Fruit fly (Drosophila melanogaster) whole organism, embryonic: ENCODE results near the gene CG32259.

ENCODE experiments used
- BtbVII ChIP-seq: fragments of 200-800 bp; sonication (Bioruptor generic); optimal IDR thresholded peaks from 3 replicates; lab custom pipeline; 2017; ENCODE audit warnings: missing biosample characterization, mild to moderate bottlenecking, missing genetic modification characterization
- CG10366 ChIP-seq: fragments of 200-800 bp; sonication (Bioruptor generic); IDR thresholded peaks from 2 replicates; pipeline ENCODE4 v1.3.6; 2022; ENCODE audit warnings: missing biosample characterization, missing genetic modification characterization
- CG12299 ChIP-seq: fragments of 200-800 bp; sonication (Bioruptor generic); optimal IDR thresholded peaks from 2 replicates; lab custom pipeline; 2018; ENCODE audit warnings: missing biosample characterization, mild to moderate bottlenecking, missing genetic modification characterization
- CG1233 ChIP-seq: fragments of 200-800 bp; sonication (Bioruptor generic); optimal IDR thresholded peaks from 4 replicates; lab custom pipeline; 2018; ENCODE audit warnings: missing biosample characterization, mild to moderate bottlenecking, missing genetic modification characterization
- CG1647 ChIP-seq: fragments of 200-800 bp; sonication (Bioruptor generic); optimal IDR thresholded peaks from 3 replicates; lab custom pipeline; 2016; ENCODE audit warnings: missing biosample characterization, missing genetic modification characterization
- CG2875 ChIP-seq: fragments of 200-800 bp; sonication (Bioruptor generic); optimal IDR thresholded peaks from 2 replicates; lab custom pipeline; 2017; ENCODE audit warnings: missing biosample characterization, mild to moderate bottlenecking, missing genetic modification characterization, missing genetic modification reagents
- CG32767 ChIP-seq: fragments of 200-800 bp; sonication (Bioruptor generic); IDR thresholded peaks from 2 replicates; pipeline ENCODE4 v1.3.6; 2022; ENCODE audit warnings: missing biosample characterization, missing genetic modification characterization
- CG4328 ChIP-seq: fragments of 200-800 bp; sonication (Bioruptor generic); optimal IDR thresholded peaks from 3 replicates; lab custom pipeline; 2017; ENCODE audit warnings: missing biosample characterization, missing genetic modification reagents, missing genetic modification characterization
- CG4617 ChIP-seq: fragments of 200-800 bp; sonication (Bioruptor generic); optimal IDR thresholded peaks from 3 replicates; lab custom pipeline; 2016; ENCODE audit warnings: missing biosample characterization, missing genetic modification characterization, borderline replicate concordance
- CG4707 ChIP-seq: fragments of 200-800 bp; sonication (Bioruptor generic); optimal IDR thresholded peaks from 2 replicates; lab custom pipeline; 2018; ENCODE audit warnings: missing biosample characterization, mild to moderate bottlenecking, missing genetic modification characterization, moderate library complexity
- CG5180 ChIP-seq: fragments of 200-800 bp; sonication (Bioruptor generic); optimal IDR thresholded peaks from 3 replicates; lab custom pipeline; 2017; ENCODE audit warnings: missing biosample characterization, missing genetic modification characterization, mild to moderate bottlenecking, moderate library complexity, missing genetic modification reagents
- CG6272 ChIP-seq: fragments of 200-800 bp; sonication (Bioruptor generic); IDR thresholded peaks from 2 replicates; pipeline ENCODE4 v1.3.6; 2022; ENCODE audit warnings: missing biosample characterization, missing genetic modification characterization
- CG7357 ChIP-seq: fragments of 200-800 bp; sonication (Bioruptor generic); IDR thresholded peaks from 3 replicates; pipeline ENCODE4 v1.3.6; 2022; ENCODE audit warnings: missing biosample characterization, missing genetic modification characterization
- CG7745 ChIP-seq: fragments of 200-800 bp; sonication (Bioruptor generic); optimal IDR thresholded peaks from 2 replicates; lab custom pipeline; 2018; ENCODE audit warnings: missing biosample characterization, mild to moderate bottlenecking, missing genetic modification characterization, moderate library complexity
- CG9876 ChIP-seq: fragments of 200-800 bp; sonication (Bioruptor generic); optimal IDR thresholded peaks from 2 replicates; lab custom pipeline; 2016; ENCODE audit warnings: missing biosample characterization, missing genetic modification characterization
- Dad ChIP-seq: fragments of 200-800 bp; sonication (Bioruptor generic); optimal IDR thresholded peaks from 3 replicates; lab custom pipeline; 2016; ENCODE audit warnings: missing biosample characterization, missing genetic modification characterization
- Doc3 ChIP-seq: fragments of 200-800 bp; sonication (Bioruptor generic); IDR thresholded peaks from 3 replicates; pipeline ENCODE4 v1.3.6; 2022; ENCODE audit warnings: missing biosample characterization, missing genetic modification characterization; ENCODE audit not compliant: partially characterized antibody
- H2.0 ChIP-seq: fragments of 200-800 bp; sonication (Bioruptor generic); IDR thresholded peaks from 2 replicates; pipeline ENCODE4 v1.3.6; 2022; ENCODE audit warnings: missing biosample characterization, missing genetic modification characterization
- Hand ChIP-seq: fragments of 200-800 bp; sonication (Bioruptor generic); optimal IDR thresholded peaks from 2 replicates; lab custom pipeline; 2017; ENCODE audit warnings: mild to moderate bottlenecking, missing biosample characterization, missing genetic modification reagents, missing genetic modification characterization
- HmgZ ChIP-seq: fragments of 200-800 bp; sonication (Bioruptor generic); optimal IDR thresholded peaks from 2 replicates; lab custom pipeline; 2018; ENCODE audit warnings: missing biosample characterization, mild to moderate bottlenecking, missing genetic modification characterization
- MTF-1 ChIP-seq: fragments of 200-800 bp; sonication (Bioruptor generic); optimal IDR thresholded peaks from 2 replicates; lab custom pipeline; 2018; ENCODE audit warnings: missing biosample characterization, mild to moderate bottlenecking, missing genetic modification characterization, borderline replicate concordance
- Nf-YC ChIP-seq: fragments of 200-800 bp; optimal IDR thresholded peaks from 3 replicates; lab custom pipeline; 2019; ENCODE audit warnings: missing biosample characterization, mild to moderate bottlenecking, missing genetic modification characterization, moderate library complexity
- Oaz ChIP-seq: fragments of 200-800 bp; sonication (Bioruptor generic); IDR thresholded peaks from 2 replicates; pipeline ENCODE4 v1.3.6; 2022; ENCODE audit warnings: missing biosample characterization, missing genetic modification characterization
- Oli ChIP-seq: fragments of 200-800 bp; sonication (Bioruptor generic); optimal IDR thresholded peaks from 2 replicates; lab custom pipeline; 2018; ENCODE audit warnings: missing biosample characterization, mild to moderate bottlenecking, missing genetic modification characterization, moderate library complexity
- Optix ChIP-seq: fragments of 200-800 bp; sonication (Bioruptor generic); IDR thresholded peaks from 3 replicates; pipeline ENCODE4 v1.3.6; 2022; ENCODE audit warnings: missing biosample characterization, missing genetic modification characterization
- Rx ChIP-seq: fragments of 200-800 bp; sonication (Bioruptor generic); IDR thresholded peaks from 2 replicates; pipeline ENCODE4 v1.3.6; 2022; ENCODE audit warnings: missing biosample characterization, missing genetic modification characterization
- Scr ChIP-seq: fragments of 200-800 bp; sonication (Bioruptor generic); IDR thresholded peaks from 2 replicates; pipeline ENCODE4 v1.3.6; 2022; ENCODE audit warnings: missing biosample characterization, missing genetic modification characterization; ENCODE audit not compliant: partially characterized antibody
- Taf1 ChIP-seq: fragments of 200-800 bp; sonication (Bioruptor generic); IDR thresholded peaks from 2 replicates; pipeline ENCODE4 v1.3.6; 2022; ENCODE audit warnings: missing biosample characterization, missing genetic modification characterization
- Usf ChIP-seq: fragments of 200-800 bp; sonication (Bioruptor generic); optimal IDR thresholded peaks from 2 replicates; lab custom pipeline; 2017; ENCODE audit warnings: missing genotype, missing biosample characterization, missing genetic modification characterization
- Vsx1 ChIP-seq: fragments of 200-800 bp; sonication (Bioruptor generic); optimal IDR thresholded peaks from 2 replicates; lab custom pipeline; 2017; ENCODE audit warnings: missing biosample characterization, mild to moderate bottlenecking, missing genetic modification characterization, missing genetic modification reagents
- abd-A ChIP-seq: fragments of 200-800 bp; sonication (Bioruptor generic); optimal IDR thresholded peaks from 3 replicates; lab custom pipeline; 2019; ENCODE audit warnings: missing biosample characterization, mild to moderate bottlenecking, missing genetic modification characterization, moderate library complexity
- amos ChIP-seq: fragments of 200-800 bp; sonication (Bioruptor generic); IDR thresholded peaks from 2 replicates; pipeline ENCODE4 v1.3.6; 2022; ENCODE audit warnings: missing biosample characterization, missing genetic modification characterization; ENCODE audit not compliant: partially characterized antibody
- crol ChIP-seq: fragments of 200-800 bp; sonication (Bioruptor generic); IDR thresholded peaks from 2 replicates; pipeline ENCODE4 v1.3.6; 2022; ENCODE audit warnings: missing biosample characterization, missing genetic modification characterization
- cwo ChIP-seq: fragments of 200-800 bp; sonication (Bioruptor generic); optimal IDR thresholded peaks from 3 replicates; lab custom pipeline; 2017; ENCODE audit warnings: missing biosample characterization, missing genetic modification characterization, mild to moderate bottlenecking, moderate library complexity, missing genetic modification reagents
- disco-r ChIP-seq: fragments of 200-800 bp; sonication (Bioruptor generic); optimal IDR thresholded peaks from 2 replicates; lab custom pipeline; 2016; ENCODE audit warnings: missing biosample characterization, missing genetic modification characterization
- hkb ChIP-seq, 2 experiments: fragments of 200-800 bp in 1 of 2; fragments of >200 bp in 1 of 2; sonication (Bioruptor generic) in 1 of 2; IDR thresholded peaks in 1 of 2; optimal IDR thresholded peaks in 1 of 2; 2 replicates each; pipeline versions ENCODE4 v1.3.6 to Lab custom; 2017 to 2022; ENCODE audit warnings: missing biosample characterization in 1 of 2, missing genetic modification characterization in 1 of 2
- inv ChIP-seq: fragments of 200-800 bp; sonication (Bioruptor generic); IDR thresholded peaks from 2 replicates; pipeline ENCODE4 v1.3.6; 2022; ENCODE audit warnings: missing biosample characterization, missing genetic modification characterization; ENCODE audit not compliant: partially characterized antibody
- lmd ChIP-seq: fragments of 200-800 bp; sonication (Bioruptor generic); IDR thresholded peaks from 2 replicates; pipeline ENCODE4 v1.3.6; 2022; ENCODE audit warnings: missing biosample characterization, missing genetic modification characterization
- mirr ChIP-seq: fragments of 200-800 bp; sonication (Bioruptor generic); optimal IDR thresholded peaks from 3 replicates; lab custom pipeline; 2018; ENCODE audit warnings: missing biosample characterization, mild to moderate bottlenecking, missing genetic modification characterization
- pb ChIP-seq: fragments of 200-800 bp; sonication (Bioruptor generic); optimal IDR thresholded peaks from 3 replicates; lab custom pipeline; 2016; ENCODE audit warnings: missing biosample characterization, missing genetic modification characterization
- peb ChIP-seq: fragments of 200-800 bp; sonication (Bioruptor generic); IDR thresholded peaks from 2 replicates; pipeline ENCODE4 v1.3.6; 2022; ENCODE audit warnings: missing biosample characterization, missing genetic modification characterization
- pita ChIP-seq: fragments of 200-800 bp; sonication (Bioruptor generic); optimal IDR thresholded peaks from 2 replicates; lab custom pipeline; 2017; ENCODE audit warnings: missing biosample characterization, mild to moderate bottlenecking, missing genetic modification characterization
- rib ChIP-seq: fragments of 200-800 bp; sonication (Bioruptor generic); IDR thresholded peaks from 2 replicates; pipeline ENCODE4 v1.3.6; 2022; ENCODE audit warnings: missing biosample characterization, missing genetic modification characterization
- schlank ChIP-seq: fragments of 200-800 bp; sonication (Bioruptor generic); optimal IDR thresholded peaks from 2 replicates; lab custom pipeline; 2018; ENCODE audit warnings: missing biosample characterization, mild to moderate bottlenecking, missing genetic modification characterization
- slbo ChIP-seq: fragments of 200-800 bp; sonication (Bioruptor generic); IDR thresholded peaks from 2 replicates; pipeline ENCODE4 v1.3.6; 2022; ENCODE audit warnings: missing biosample characterization, missing genetic modification characterization
- ssp ChIP-seq: fragments of 200-800 bp; sonication (Bioruptor generic); IDR thresholded peaks from 2 replicates; pipeline ENCODE4 v1.3.6; 2022; ENCODE audit warnings: missing biosample characterization, missing genetic modification characterization
- twi ChIP-seq: fragments of 200-800 bp; optimal IDR thresholded peaks from 2 replicates; lab custom pipeline; 2019; ENCODE audit warnings: missing biosample characterization, mild to moderate bottlenecking, missing genetic modification characterization, moderate library complexity
- wor ChIP-seq: fragments of 200-800 bp; sonication (Bioruptor generic); IDR thresholded peaks from 2 replicates; pipeline ENCODE4 v1.3.6; 2022; ENCODE audit warnings: missing biosample characterization, missing genetic modification characterization

The CG32259 gene

dm6 chr3L:4103258-4104247, 34.4 kb downstream of the CG32259 start, which contains the start of gene Fit1 (continued):
- peak; percentile 46 for TF ChIP-seq inv (GFP tag; lab: Robert Waterston, UW)
- TF ChIP-seq amos (GFP tag; lab: Robert Waterston, UW): peak; percentile 71; the same call in 1 of the 2 replicates
- peak; percentile 53 for TF ChIP-seq Scr
- peak; percentile 4 for TF ChIP-seq CG12299 (tag; lab: Kevin White, UChicago)
- peak; percentile 61 for TF ChIP-seq CG4617 (GFP tag; lab: Kevin White, UChicago)
- no peak for TF ChIP-seq lmd
- no peak for TF ChIP-seq peb (GFP tag; lab: Robert Waterston, UW)
- TF ChIP-seq Vsx1 (GFP tag; lab: Kevin White, UChicago): no peak
- no peak for TF ChIP-seq hkb (optimal IDR thresholded peaks at IDR 0.05; lab: Kevin White, UChicago)
- TF ChIP-seq hkb (GFP tag; IDR thresholded peaks at IDR 0.05; lab: Robert Waterston, UW): no peak
- no peak for TF ChIP-seq pb
- no peak for TF ChIP-seq CG4328
- TF ChIP-seq pita (GFP tag; lab: Kevin White, UChicago): no peak
- TF ChIP-seq rib (GFP tag; lab: Robert Waterston, UW): peak; percentile 96
- no peak for TF ChIP-seq H2.0 (GFP tag; lab: Robert Waterston, UW)
- no peak for TF ChIP-seq Oli (tag; lab: Kevin White, UChicago)
- no peak for TF ChIP-seq Optix
- TF ChIP-seq slbo: no peak
- 0 out of 3 replicates have a peak, but pooled peaks have one; percentile 18 for TF ChIP-seq CG7357
- no peak for TF ChIP-seq disco-r (GFP tag; lab: Kevin White, UChicago)
- no peak for TF ChIP-seq CG4707 (GFP tag; lab: Kevin White, UChicago)
- no peak for TF ChIP-seq CG6272 (GFP tag; lab: Robert Waterston, UW)
- peak; percentile 63 for TF ChIP-seq cwo (GFP tag; lab: Kevin White, UChicago)
- TF ChIP-seq HmgZ: no peak
- TF ChIP-seq CG9876 (GFP tag; lab: Kevin White, UChicago): no peak
- TF ChIP-seq MTF-1 (GFP tag; lab: Kevin White, UChicago): no peak
- TF ChIP-seq Doc3 (GFP tag; lab: Robert Waterston, UW): peak; percentile 51; the same call in 2 of the 3 replicates
- no peak for TF ChIP-seq CG2875 (GFP tag; lab: Kevin White, UChicago)
- TF ChIP-seq CG32767 (GFP tag; lab: Robert Waterston, UW): no peak
- TF ChIP-seq CG1233 (GFP tag; lab: Kevin White, UChicago): no peak
- TF ChIP-seq abd-A: peak; percentile 80
- no peak for TF ChIP-seq ssp
- no peak for TF ChIP-seq Oaz (GFP tag; lab: Robert Waterston, UW)
- no peak for TF ChIP-seq Dad (GFP tag; lab: Kevin White, UChicago)
- TF ChIP-seq CG7745 (tag; lab: Kevin White, UChicago): no peak
- no peak for TF ChIP-seq wor (GFP tag; lab: Robert Waterston, UW)
- TF ChIP-seq Usf: no peak
- TF ChIP-seq crol (GFP tag; lab: Robert Waterston, UW): peak; percentile 95
- peak; percentile 32 for TF ChIP-seq CG1647 (GFP tag; lab: Kevin White, UChicago)
- peak; percentile 62 for TF ChIP-seq mirr (GFP tag; lab: Kevin White, UChicago)
- TF ChIP-seq Rx (GFP tag; lab: Robert Waterston, UW): no peak
- TF ChIP-seq BtbVII (GFP tag; lab: Kevin White, UChicago): peak; percentile 78
- TF ChIP-seq CG10366: no peak
- no peak for TF ChIP-seq twi (tag; lab: Kevin White, UChicago)
- no peak for TF ChIP-seq schlank (tag; lab: Kevin White, UChicago)
- no peak for TF ChIP-seq Nf-YC
- no peak for TF ChIP-seq CG5180 (GFP tag; lab: Kevin White, UChicago)
- TF ChIP-seq Hand (GFP tag; lab: Kevin White, UChicago): peak; percentile 58
- no peak for TF ChIP-seq Taf1 (GFP tag; lab: Robert Waterston, UW)
